Worm (Caenorhabditis elegans) whole organism, midembryonic: Measurements from ENCODE around the gene nhr-150.
A peak's percentile ranks its signal among the peaks of the same experiment; 100 is the strongest.

ENCODE experiments used
- T22C8.4 ChIP-seq: fragments of 200-800 bp; sonication (Bioruptor generic); IDR thresholded peaks from 2 replicates; pipeline ENCODE4 v1.3.6; 2022; ENCODE audit warnings: missing genetic modification characterization, missing compliant biosample characterization
- cog-1 ChIP-seq: sonication (generic microtip); optimal IDR thresholded peaks from 2 replicates; lab custom pipeline; 2016; ENCODE audit warnings: missing genetic modification characterization, missing compliant biosample characterization
- flt-1 ChIP-seq: fragments of 200-800 bp; sonication (Bioruptor generic); IDR thresholded peaks from 2 replicates; pipeline ENCODE4 v1.3.6; 2022; ENCODE audit warnings: missing genetic modification characterization, missing compliant biosample characterization
- klf-2 ChIP-seq: fragments of 200-800 bp; sonication (Bioruptor generic); conservative IDR thresholded peaks from 2 replicates; pipeline ENCODE4 v1.3.6; 2022; ENCODE audit warnings: missing genetic modification reagents, missing genetic modification characterization, missing compliant biosample characterization
- med-1 ChIP-seq: sonication (generic microtip); optimal IDR thresholded peaks from 2 replicates; lab custom pipeline; 2017; ENCODE audit warnings: missing genetic modification characterization, mild to moderate bottlenecking, missing compliant biosample characterization, antibody characterized with exemption, missing genetic modification reagents; ENCODE audit not compliant: insufficient read depth
- ref-1 ChIP-seq: fragments of 200-800 bp; sonication (Bioruptor generic); conservative IDR thresholded peaks from 2 replicates; pipeline ENCODE4 v1.3.6; 2022; ENCODE audit warnings: missing genetic modification reagents, missing genetic modification characterization, missing compliant biosample characterization
- tab-1 ChIP-seq: fragments of 200-800 bp; sonication (Bioruptor generic); IDR thresholded peaks from 2 replicates; pipeline ENCODE4 v1.3.6; 2022; ENCODE audit warnings: missing genetic modification characterization, missing compliant biosample characterization
- ztf-23 ChIP-seq: fragments of 200-800 bp; sonication (Bioruptor generic); IDR thresholded peaks from 2 replicates; pipeline ENCODE4 v1.3.6; 2022; ENCODE audit warnings: missing genetic modification reagents, missing genetic modification characterization, missing compliant biosample characterization
- ztf-29 ChIP-seq: fragments of 200-800 bp; sonication (Bioruptor generic); IDR thresholded peaks from 2 replicates; pipeline ENCODE4 v1.3.6; 2022; ENCODE audit warnings: missing genetic modification reagents, missing genetic modification characterization, missing compliant biosample characterization

The nhr-150 gene

ce11 chrV:15459088-15459487 lies 22.2 kb downstream of the nhr-150 start, which contains the start of gene str-71:
Gene str-71, minus strand, starts transcription at chrV:15459188.
- no peak for TF ChIP-seq tab-1 (GFP tag; lab: Robert Waterston, UW)
- TF ChIP-seq ztf-29 (GFP tag; lab: Robert Waterston, UW), result no peak
- no peak for TF ChIP-seq klf-2 (GFP tag; lab: Robert Waterston, UW)
- no peak for TF ChIP-seq med-1 (GFP tag; lab: Kevin White, UChicago)
- no peak for TF ChIP-seq T22C8.4 (GFP tag; lab: Robert Waterston, UW)
- no peak for TF ChIP-seq ztf-23 (GFP tag; lab: Robert Waterston, UW)
- TF ChIP-seq flt-1, result no peak
- no peak for TF ChIP-seq cog-1 (tag; lab: Kevin White, UChicago)

- TF ChIP-seq ztf-23 (GFP tag; lab: Robert Waterston, UW) (0 out of 2 replicates have a peak, but pooled peaks have one; percentile 26), T22C8.4 (GFP tag; lab: Robert Waterston, UW) (no peak)
These were observed 26.9 kb downstream of the nhr-150 start for ce11 chrV:15454322-15454721.

- TF ChIP-seq flt-1 (no peak), klf-2 (GFP tag; lab: Robert Waterston, UW) (no peak)
These were observed 29.8 kb downstream of the nhr-150 start, which contains the start of gene srw-33 for ce11 chrV:15451421-15451820. Gene srw-33, minus strand, starts transcription at chrV:15451521.

- TF ChIP-seq tab-1 (GFP tag; lab: Robert Waterston, UW) (no peak), klf-2 (GFP tag; lab: Robert Waterston, UW) (no peak), med-1 (GFP tag; lab: Kevin White, UChicago) (no peak), T22C8.4 (GFP tag; lab: Robert Waterston, UW) (no peak), ztf-23 (GFP tag; lab: Robert Waterston, UW) (no peak), ztf-29 (GFP tag; lab: Robert Waterston, UW) (no peak), cog-1 (tag; lab: Kevin White, UChicago) (no peak), ref-1 (no peak), flt-1 (no peak)
These were observed 32.4 kb downstream of the nhr-150 start, which contains the start of gene T26H5.14 for ce11 chrV:15448865-15449264. Gene T26H5.14, plus strand, starts transcription at chrV:15449165.

DNA sequence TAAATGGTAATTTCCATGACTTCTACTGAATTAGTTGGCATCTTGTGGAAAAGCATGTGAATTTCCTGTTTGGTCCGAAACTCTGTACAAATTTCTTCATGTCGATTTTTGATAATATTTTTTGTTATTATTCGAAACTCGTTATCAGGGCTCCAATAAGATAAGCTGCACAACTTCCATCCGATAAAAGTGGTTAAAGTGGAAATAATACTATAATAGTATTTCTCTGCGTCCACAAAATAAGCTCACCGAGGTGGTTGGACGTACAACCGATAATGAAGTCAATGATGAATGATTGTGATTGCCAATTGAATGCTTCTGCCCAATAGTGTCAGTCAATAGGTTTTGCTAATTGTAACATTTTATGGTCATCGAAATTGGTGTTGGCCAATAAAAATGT lies 32.9 kb downstream of the nhr-150 start, which contains the start of gene T26H5.4:
Gene T26H5.4, minus strand, starts transcription at position 294 of the 400 bp plus-strand sequence.
- no peak for TF ChIP-seq klf-2 (GFP tag; lab: Robert Waterston, UW)
- no peak for TF ChIP-seq ztf-23 (GFP tag; lab: Robert Waterston, UW)
- TF ChIP-seq cog-1 (tag; lab: Kevin White, UChicago), result no peak
- no peak for TF ChIP-seq ztf-29 (GFP tag; lab: Robert Waterston, UW)
- TF ChIP-seq ref-1, result no peak

- TF ChIP-seq cog-1 (tag; lab: Kevin White, UChicago) (no peak), med-1 (GFP tag; lab: Kevin White, UChicago) (no peak), ztf-29 (GFP tag; lab: Robert Waterston, UW) (no peak), tab-1 (GFP tag; lab: Robert Waterston, UW) (no peak), klf-2 (GFP tag; lab: Robert Waterston, UW) (no peak), T22C8.4 (GFP tag; lab: Robert Waterston, UW) (no peak), ztf-23 (GFP tag; lab: Robert Waterston, UW) (no peak)
These were observed 35.8 kb downstream of the nhr-150 start, which contains the start of gene srh-239 for ce11 chrV:15445437-15445836. Gene srh-239, plus strand, starts transcription at chrV:15445737.

ce11 chrV:15444615-15445014 lies 36.6 kb downstream of the nhr-150 start, which contains the start of gene T26H5.9:
Gene T26H5.9, plus strand, starts transcription at chrV:15444916.
- no peak for TF ChIP-seq tab-1 (GFP tag; lab: Robert Waterston, UW)
- no peak for TF ChIP-seq flt-1
- TF ChIP-seq ztf-29 (GFP tag; lab: Robert Waterston, UW), result no peak
- TF ChIP-seq klf-2 (GFP tag; lab: Robert Waterston, UW), result no peak
- no peak for TF ChIP-seq ztf-23 (GFP tag; lab: Robert Waterston, UW)
- TF ChIP-seq ref-1, result no peak
- no peak for TF ChIP-seq cog-1 (tag; lab: Kevin White, UChicago)
- no peak for TF ChIP-seq T22C8.4 (GFP tag; lab: Robert Waterston, UW)
- TF ChIP-seq med-1 (GFP tag; lab: Kevin White, UChicago), result no peak

- TF ChIP-seq T22C8.4 (GFP tag; lab: Robert Waterston, UW) (no peak), ref-1 (no peak), ztf-23 (GFP tag; lab: Robert Waterston, UW) (no peak), klf-2 (GFP tag; lab: Robert Waterston, UW) (no peak), ztf-29 (GFP tag; lab: Robert Waterston, UW) (no peak), tab-1 (GFP tag; lab: Robert Waterston, UW) (no peak), cog-1 (tag; lab: Kevin White, UChicago) (no peak), med-1 (GFP tag; lab: Kevin White, UChicago) (no peak), flt-1 (no peak)
These were observed 37.1 kb downstream of the nhr-150 start, which contains the start of gene T26H5.11 for ce11 chrV:15444188-15444587. Gene T26H5.11, minus strand, starts transcription at chrV:15444288.

DNA sequence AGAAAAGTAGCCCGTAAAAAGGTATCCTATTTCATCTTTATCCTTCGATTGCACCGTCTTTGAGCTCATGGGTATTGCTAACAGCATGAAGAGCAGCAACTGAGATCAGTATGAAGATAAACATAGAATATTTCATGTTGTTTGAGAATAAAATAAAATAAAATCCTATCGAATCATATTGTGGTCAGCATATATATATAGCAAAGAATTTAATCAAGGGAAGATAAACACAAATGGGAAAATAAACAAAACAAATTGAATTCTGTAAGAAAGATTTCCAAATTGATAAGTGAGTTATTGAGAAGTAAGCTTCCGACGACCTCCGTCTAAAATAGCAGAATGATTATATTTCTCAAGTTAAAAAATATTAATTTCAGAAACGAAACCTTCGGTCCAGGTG lies 37.6 kb downstream of the nhr-150 start, which contains the start of gene T26H5.10:
Gene T26H5.10, minus strand, starts transcription at position 101 of the 400 bp plus-strand sequence.
- TF ChIP-seq ztf-29 (GFP tag; lab: Robert Waterston, UW) (no peak), med-1 (GFP tag; lab: Kevin White, UChicago) (no peak), ztf-23 (GFP tag; lab: Robert Waterston, UW) (no peak)

ce11 chrV:15442384-15442783 lies 38.9 kb downstream of the nhr-150 start:
- TF ChIP-seq tab-1 (GFP tag; lab: Robert Waterston, UW) (no peak), cog-1 (tag; lab: Kevin White, UChicago) (no peak), flt-1 (no peak), ztf-23 (GFP tag; lab: Robert Waterston, UW) (no peak), med-1 (GFP tag; lab: Kevin White, UChicago) (no peak), T22C8.4 (GFP tag; lab: Robert Waterston, UW) (no peak), ztf-29 (GFP tag; lab: Robert Waterston, UW) (no peak), ref-1 (no peak), klf-2 (GFP tag; lab: Robert Waterston, UW) (no peak)
